Fruit fly (Drosophila melanogaster): ENCODE measurements around the gene AttD.

AttD gene

DNA sequence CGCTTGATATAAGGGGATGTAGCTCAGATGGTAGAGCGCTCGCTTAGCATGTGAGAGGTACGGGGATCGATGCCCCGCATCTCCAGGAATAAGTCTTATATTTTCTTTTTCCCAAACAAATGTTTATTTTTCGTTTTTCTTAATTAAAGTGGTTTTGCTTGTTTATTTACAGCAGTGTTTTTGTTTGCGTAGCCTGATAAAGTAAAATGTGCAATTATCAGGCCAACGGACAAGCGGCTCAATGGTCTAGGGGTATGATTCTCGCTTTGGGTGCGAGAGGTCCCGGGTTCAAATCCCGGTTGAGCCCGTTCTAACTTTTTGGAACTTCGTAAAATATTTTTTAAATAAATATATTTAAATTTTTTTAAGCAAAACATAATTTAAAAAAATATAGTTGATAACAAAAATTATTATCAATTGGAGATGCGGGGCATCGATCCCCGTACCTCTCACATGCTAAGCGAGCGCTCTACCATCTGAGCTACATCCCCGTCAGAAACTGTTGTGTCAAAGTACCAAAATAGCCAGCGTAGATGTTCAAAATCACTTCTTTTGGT lies 5.3 kb upstream of the AttD start (continued):
- TF ChIP-seq CG15601 (tag; optimal IDR thresholded peaks at IDR 0.05) = peak; percentile 6
- TF ChIP-seq croc (GFP tag; conservative IDR thresholded peaks at IDR 0.05) = no peak
- no peak for TF ChIP-seq CG14050 (GFP tag; IDR thresholded peaks at IDR 0.05)
- no peak for TF ChIP-seq Nf-YA (GFP tag; IDR thresholded peaks at IDR 0.05)
- peak; percentile 18 for TF ChIP-seq CG3281 (GFP tag; optimal IDR thresholded peaks at IDR 0.05)
- no peak for TF ChIP-seq sc (optimal IDR thresholded peaks at IDR 0.05)
- TF ChIP-seq sc (GFP tag; optimal IDR thresholded peaks at IDR 0.05) = no peak
- TF ChIP-seq so (GFP tag; IDR thresholded peaks at IDR 0.05) = peak; percentile 50; the same call in 1 of the 3 replicates
- no peak for TF ChIP-seq MESR4 (GFP tag; optimal IDR thresholded peaks at IDR 0.05)
- peak; percentile 30 for TF ChIP-seq nau (GFP tag; optimal IDR thresholded peaks at IDR 0.05)
- no peak for TF ChIP-seq ERR (GFP tag; optimal IDR thresholded peaks at IDR 0.05)
- no peak for TF ChIP-seq CG5180 (GFP tag; optimal IDR thresholded peaks at IDR 0.05)
- TF ChIP-seq ssp (GFP tag; IDR thresholded peaks at IDR 0.05) = no peak
- TF ChIP-seq gsb-n (tag; optimal IDR thresholded peaks at IDR 0.05) = peak; percentile 8
- TF ChIP-seq CG10431 (GFP tag; optimal IDR thresholded peaks at IDR 0.05) = no peak
- peak; percentile 30 for TF ChIP-seq Nf-YC (tag; optimal IDR thresholded peaks at IDR 0.05)
- TF ChIP-seq BtbVII (GFP tag; optimal IDR thresholded peaks at IDR 0.05) = no peak
- TF ChIP-seq CG4282 (GFP tag; optimal IDR thresholded peaks at IDR 0.05) = no peak
- peak; percentile 90 for TF ChIP-seq ato (GFP tag; IDR thresholded peaks at IDR 0.05; ENCODE audit: partially characterized antibody)
- no peak for TF ChIP-seq CG8281 (tag; optimal IDR thresholded peaks at IDR 0.05)
- TF ChIP-seq salm (tag; optimal IDR thresholded peaks at IDR 0.05) = peak; percentile 65
- no peak for TF ChIP-seq jumu (GFP tag; optimal IDR thresholded peaks at IDR 0.05)
- no peak for TF ChIP-seq CG13424 (tag; optimal IDR thresholded peaks at IDR 0.05)
- no peak for TF ChIP-seq Hand (GFP tag; optimal IDR thresholded peaks at IDR 0.05)
- no peak for TF ChIP-seq CG5245 (GFP tag; optimal IDR thresholded peaks at IDR 0.05)
- TF ChIP-seq CG10959 (GFP tag; IDR thresholded peaks at IDR 0.05) = no peak
- TF ChIP-seq sd (tag; optimal IDR thresholded peaks at IDR 0.05) = no peak
- peak; percentile 94 for TF ChIP-seq CG16813 (GFP tag; IDR thresholded peaks at IDR 0.05; ENCODE audit: partially characterized antibody)
- TF ChIP-seq sim (GFP tag; IDR thresholded peaks at IDR 0.05) = no peak
- no peak for TF ChIP-seq disco-r (GFP tag; optimal IDR thresholded peaks at IDR 0.05)
- no peak for TF ChIP-seq YL-1 (GFP tag; optimal IDR thresholded peaks at IDR 0.05)
- peak; percentile 80 for TF ChIP-seq knrl (GFP tag; IDR thresholded peaks at IDR 0.05; ENCODE audit: partially characterized antibody)
- TF ChIP-seq CG13775 (GFP tag; optimal IDR thresholded peaks at IDR 0.05) = no peak
- TF ChIP-seq repo (GFP tag; optimal IDR thresholded peaks at IDR 0.05) = no peak
- peak; percentile 7 for TF ChIP-seq oc (tag; optimal IDR thresholded peaks at IDR 0.05)
- TF ChIP-seq CG6272 (GFP tag; IDR thresholded peaks at IDR 0.05) = no peak
- TF ChIP-seq Hr3 (GFP tag; optimal IDR thresholded peaks at IDR 0.05) = no peak
- TF ChIP-seq CG33213 (GFP tag; optimal IDR thresholded peaks at IDR 0.05) = no peak
- no peak for TF ChIP-seq ash1 (GFP tag; optimal IDR thresholded peaks at IDR 0.05)
- no peak for TF ChIP-seq CG3995 (GFP tag; optimal IDR thresholded peaks at IDR 0.05)
- no peak for TF ChIP-seq CG15011 (GFP tag; optimal IDR thresholded peaks at IDR 0.05)
- no peak for TF ChIP-seq Sin3A (optimal IDR thresholded peaks at IDR 0.05)
- no peak for TF ChIP-seq CG4820 (GFP tag; optimal IDR thresholded peaks at IDR 0.05)
- no peak for TF ChIP-seq CG18599 (GFP tag; optimal IDR thresholded peaks at IDR 0.05)
- TF ChIP-seq Chrac-16 (GFP tag; optimal IDR thresholded peaks at IDR 0.05) = no peak
- no peak for TF ChIP-seq aop (GFP tag; IDR thresholded peaks at IDR 0.05)
- no peak for TF ChIP-seq Blimp-1 (GFP tag; optimal IDR thresholded peaks at IDR 0.05)
- peak; percentile 43 for TF ChIP-seq mirr (GFP tag; optimal IDR thresholded peaks at IDR 0.05)
- TF ChIP-seq p53 (GFP tag; optimal IDR thresholded peaks at IDR 0.05) = no peak
- TF ChIP-seq CoRest (tag; optimal IDR thresholded peaks at IDR 0.05) = no peak
- peak; percentile 72; the same call in 3 of the 4 replicates for TF ChIP-seq Dll (GFP tag; IDR thresholded peaks at IDR 0.05; ENCODE audit: partially characterized antibody)
